Fruit fly (Drosophila melanogaster) whole organism, prepupa: ENCODE results near the gene CG4267.

Source experiments
- CG4318 ChIP-seq: fragments of 200-800 bp; sonication (Bioruptor generic); optimal IDR thresholded peaks from 3 replicates; lab custom pipeline; 2017; ENCODE audit warnings: missing biosample characterization, mild to moderate bottlenecking, missing genetic modification characterization
- achi ChIP-seq: fragments of 200-800 bp; sonication (Bioruptor generic); optimal IDR thresholded peaks from 3 replicates; lab custom pipeline; 2016; ENCODE audit warnings: missing biosample characterization, missing genetic modification characterization
- pdm3 ChIP-seq: fragments of 200-800 bp; sonication (Bioruptor generic); optimal IDR thresholded peaks from 3 replicates; lab custom pipeline; 2016; ENCODE audit warnings: missing biosample characterization, missing genetic modification characterization

dm6 chr2L:2214004-2214403 is 28.2 kb upstream of the CG4267 start, which contains the start of the genes Uch and CG34174:
- TF ChIP-seq pdm3 (no peak), achi (GFP tag; lab: Kevin White, UChicago) (no peak), CG4318 (GFP tag; lab: Kevin White, UChicago) (no peak)
